Fruit fly (Drosophila melanogaster) whole organism, prepupa: ENCODE measurements around the gene anchor.

Source experiments
- CG16779 ChIP-seq: fragments of 200-800 bp; sonication (Bioruptor generic); optimal IDR thresholded peaks from 3 replicates; lab custom pipeline; 2017; ENCODE audit warnings: missing biosample characterization, mild to moderate bottlenecking, missing genetic modification characterization
- CG8632 ChIP-seq: fragments of 200-800 bp; sonication (Bioruptor generic); optimal IDR thresholded peaks from 3 replicates; lab custom pipeline; 2016; ENCODE audit warnings: missing biosample characterization, missing genetic modification characterization
- CG9139 ChIP-seq: fragments of 200-800 bp; sonication (Bioruptor generic); optimal IDR thresholded peaks from 3 replicates; lab custom pipeline; 2017; ENCODE audit warnings: missing biosample characterization, mild to moderate bottlenecking, missing genetic modification characterization
- Eip93F ChIP-seq: fragments of 200-800 bp; sonication (Bioruptor generic); optimal IDR thresholded peaks from 2 replicates; lab custom pipeline; 2016; ENCODE audit warnings: missing biosample characterization, mild to moderate bottlenecking, missing genetic modification characterization
- cyc ChIP-seq: fragments of 200-800 bp; sonication (Bioruptor generic); optimal IDR thresholded peaks from 3 replicates; lab custom pipeline; 2016; ENCODE audit warnings: missing biosample characterization, missing genetic modification characterization

DNA sequence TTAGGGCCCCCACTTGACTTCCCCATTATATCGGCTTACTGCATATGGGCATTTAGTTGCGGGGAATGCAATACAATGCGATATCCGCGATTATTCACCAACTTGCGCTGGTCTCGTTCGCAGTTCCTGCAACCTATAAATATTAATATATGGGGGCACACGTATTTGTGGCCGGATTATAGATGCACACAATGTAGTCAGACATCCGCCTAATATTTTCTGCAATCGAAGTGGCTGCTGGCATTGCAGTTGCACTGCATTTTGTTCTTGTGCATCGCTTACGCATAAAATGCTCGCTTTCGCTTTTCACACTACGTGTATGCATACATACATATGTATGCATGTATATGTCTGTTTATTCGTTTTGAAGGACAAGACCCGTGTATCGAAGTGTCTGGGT lies 32.9 kb upstream of the anchor start:
- no peak for TF ChIP-seq CG9139
- TF ChIP-seq CG8632: no peak
- no peak for TF ChIP-seq CG16779 (tag; lab: Kevin White, UChicago)
- no peak for TF ChIP-seq cyc (GFP tag; lab: Kevin White, UChicago)
- no peak for TF ChIP-seq Eip93F
